Fruit fly (Drosophila melanogaster) whole organism, embryonic: Measurements from ENCODE around the gene CG2493.
A peak's percentile ranks its signal among the peaks of the same experiment; 100 is the strongest.

Experiments used
- Asciz ChIP-seq: fragments of 200-800 bp; sonication (Bioruptor generic); optimal IDR thresholded peaks from 2 replicates; lab custom pipeline; 2017; ENCODE audit warnings: missing biosample characterization, mild to moderate bottlenecking, missing genetic modification characterization, missing genetic modification reagents
- Atf3 ChIP-seq: fragments of 200-800 bp; sonication (Bioruptor generic); optimal IDR thresholded peaks from 3 replicates; lab custom pipeline; 2016; ENCODE audit warnings: missing biosample characterization, missing genetic modification characterization
- Bdp1 ChIP-seq: fragments of 200-800 bp; sonication (Bioruptor generic); optimal IDR thresholded peaks from 3 replicates; lab custom pipeline; 2016; ENCODE audit warnings: missing biosample characterization, missing genetic modification characterization
- CG10147 ChIP-seq: fragments of 200-800 bp; sonication (Bioruptor generic); optimal IDR thresholded peaks from 2 replicates; lab custom pipeline; 2019; ENCODE audit warnings: missing biosample characterization, mild to moderate bottlenecking, missing genetic modification characterization, moderate library complexity
- CG10565 ChIP-seq: fragments of 200-800 bp; sonication (Bioruptor generic); optimal IDR thresholded peaks from 3 replicates; lab custom pipeline; 2016; ENCODE audit warnings: missing biosample characterization, mild to moderate bottlenecking, missing genetic modification characterization
- CG11696 ChIP-seq: fragments of 200-800 bp; sonication (Bioruptor generic); IDR thresholded peaks from 2 replicates; pipeline ENCODE4 v1.3.6; 2022; ENCODE audit warnings: missing biosample characterization, missing genetic modification characterization
- CG1233 ChIP-seq: fragments of 200-800 bp; sonication (Bioruptor generic); optimal IDR thresholded peaks from 4 replicates; lab custom pipeline; 2018; ENCODE audit warnings: missing biosample characterization, mild to moderate bottlenecking, missing genetic modification characterization
- CG12659 ChIP-seq: fragments of 200-800 bp; sonication (Bioruptor generic); optimal IDR thresholded peaks from 3 replicates; lab custom pipeline; 2017; ENCODE audit warnings: mild to moderate bottlenecking, missing biosample characterization, missing genetic modification reagents, missing genetic modification characterization
- CG13123 ChIP-seq: fragments of 200-800 bp; sonication (Bioruptor generic); optimal IDR thresholded peaks from 2 replicates; lab custom pipeline; 2016; ENCODE audit warnings: missing biosample characterization, missing genetic modification characterization
- CG13296 ChIP-seq: fragments of 200-800 bp; sonication (Bioruptor generic); optimal IDR thresholded peaks from 3 replicates; lab custom pipeline; 2018; ENCODE audit warnings: missing biosample characterization, mild to moderate bottlenecking, missing genetic modification characterization
- CG13775 ChIP-seq: fragments of 200-800 bp; sonication (Bioruptor generic); optimal IDR thresholded peaks from 3 replicates; lab custom pipeline; 2017; ENCODE audit warnings: missing biosample characterization, mild to moderate bottlenecking, missing genetic modification characterization
- CG14667 ChIP-seq: fragments of 200-800 bp; sonication (Bioruptor generic); IDR thresholded peaks from 2 replicates; pipeline ENCODE4 v1.3.6; 2022; ENCODE audit warnings: missing biosample characterization, missing genetic modification characterization
- CG14710 ChIP-seq: fragments of 200-800 bp; sonication (Bioruptor generic); optimal IDR thresholded peaks from 3 replicates; lab custom pipeline; 2019; ENCODE audit warnings: missing biosample characterization, mild to moderate bottlenecking, missing genetic modification characterization, moderate library complexity
- CG16863 ChIP-seq: fragments of 200-800 bp; sonication (Bioruptor generic); optimal IDR thresholded peaks from 3 replicates; lab custom pipeline; 2016; ENCODE audit warnings: missing biosample characterization, missing genetic modification characterization
- CG17359 ChIP-seq: fragments of 200-800 bp; sonication (Bioruptor generic); optimal IDR thresholded peaks from 3 replicates; lab custom pipeline; 2018; ENCODE audit warnings: missing biosample characterization, mild to moderate bottlenecking, missing genetic modification characterization, moderate library complexity
- CG17361 ChIP-seq: fragments of 200-800 bp; sonication (Bioruptor generic); IDR thresholded peaks from 3 replicates; pipeline ENCODE4 v1.3.6; 2022; ENCODE audit warnings: missing biosample characterization, missing genetic modification characterization
- CG1792 ChIP-seq: fragments of 200-800 bp; sonication (Bioruptor generic); optimal IDR thresholded peaks from 2 replicates; lab custom pipeline; 2016; ENCODE audit warnings: missing biosample characterization, missing genetic modification characterization
- CG2116 ChIP-seq: fragments of 200-800 bp; sonication (Bioruptor generic); optimal IDR thresholded peaks from 3 replicates; lab custom pipeline; 2018; ENCODE audit warnings: missing biosample characterization, mild to moderate bottlenecking, missing genetic modification characterization
- CG3838 ChIP-seq: fragments of 200-800 bp; sonication (Bioruptor generic); optimal IDR thresholded peaks from 3 replicates; lab custom pipeline; 2016; ENCODE audit warnings: missing biosample characterization, missing genetic modification characterization
- CG4360 ChIP-seq: fragments of 200-800 bp; sonication (Bioruptor generic); IDR thresholded peaks from 2 replicates; pipeline ENCODE4 v1.3.6; 2022; ENCODE audit warnings: missing biosample characterization, missing genetic modification characterization
- CG4707 ChIP-seq: fragments of 200-800 bp; sonication (Bioruptor generic); optimal IDR thresholded peaks from 2 replicates; lab custom pipeline; 2018; ENCODE audit warnings: missing biosample characterization, mild to moderate bottlenecking, missing genetic modification characterization, moderate library complexity
- CG6272 ChIP-seq: fragments of 200-800 bp; sonication (Bioruptor generic); IDR thresholded peaks from 2 replicates; pipeline ENCODE4 v1.3.6; 2022; ENCODE audit warnings: missing biosample characterization, missing genetic modification characterization
- CG6765 ChIP-seq: fragments of 200-800 bp; sonication (Bioruptor generic); optimal IDR thresholded peaks from 3 replicates; lab custom pipeline; 2017; ENCODE audit warnings: missing biosample characterization, mild to moderate bottlenecking, missing genetic modification characterization
- CG7786 ChIP-seq: fragments of 200-800 bp; sonication (Bioruptor generic); optimal IDR thresholded peaks from 2 replicates; lab custom pipeline; 2016; ENCODE audit warnings: missing biosample characterization, missing genetic modification characterization
- CTCF ChIP-seq: fragments of 200-800 bp; sonication (Bioruptor generic); optimal IDR thresholded peaks from 2 replicates; lab custom pipeline; 2017; ENCODE audit warnings: missing biosample characterization, mild to moderate bottlenecking, missing genetic modification characterization, moderate library complexity
- Camta ChIP-seq: fragments of 200-800 bp; sonication (Bioruptor generic); optimal IDR thresholded peaks from 2 replicates; lab custom pipeline; 2016; ENCODE audit warnings: missing biosample characterization, missing genetic modification characterization
- Dip2 ChIP-seq: fragments of 200-800 bp; sonication (Bioruptor generic); IDR thresholded peaks from 2 replicates; pipeline ENCODE4 v1.3.6; 2022; ENCODE audit warnings: missing biosample characterization, missing genetic modification characterization
- Drgx ChIP-seq: fragments of 200-800 bp; sonication (Bioruptor generic); IDR thresholded peaks from 2 replicates; pipeline ENCODE4 v1.3.6; 2022; ENCODE audit warnings: missing biosample characterization, missing genetic modification characterization
- MBD-R2 ChIP-seq: fragments of 200-800 bp; sonication (Bioruptor generic); IDR thresholded peaks from 2 replicates; pipeline ENCODE4 v1.3.6; 2022; ENCODE audit warnings: missing biosample characterization, missing genetic modification characterization
- NK7.1 ChIP-seq: fragments of 200-800 bp; sonication (Bioruptor generic); optimal IDR thresholded peaks from 3 replicates; lab custom pipeline; 2016; ENCODE audit warnings: missing biosample characterization, missing genetic modification characterization
- Sry-β ChIP-seq: fragments of 200-800 bp; sonication (Bioruptor generic); optimal IDR thresholded peaks from 2 replicates; lab custom pipeline; 2018; ENCODE audit warnings: missing biosample characterization, mild to moderate bottlenecking, missing genetic modification characterization, moderate library complexity
- Sry-δ ChIP-seq: fragments of 200-800 bp; sonication (Bioruptor generic); optimal IDR thresholded peaks from 2 replicates; lab custom pipeline; 2016; ENCODE audit warnings: missing biosample characterization, missing genetic modification characterization
- Taf1 ChIP-seq: fragments of 200-800 bp; sonication (Bioruptor generic); IDR thresholded peaks from 2 replicates; pipeline ENCODE4 v1.3.6; 2022; ENCODE audit warnings: missing biosample characterization, missing genetic modification characterization
- Xrp1 ChIP-seq: fragments of 200-800 bp; sonication (Bioruptor generic); IDR thresholded peaks from 2 replicates; pipeline ENCODE4 v1.3.6; 2022; ENCODE audit warnings: missing biosample characterization, missing genetic modification characterization
- YL-1 ChIP-seq: fragments of 200-800 bp; sonication (Bioruptor generic); optimal IDR thresholded peaks from 3 replicates; lab custom pipeline; 2017; ENCODE audit warnings: missing biosample characterization, mild to moderate bottlenecking, missing genetic modification characterization
- chif ChIP-seq, 2 experiments: fragments of 200-800 bp; sonication (Bioruptor generic); optimal IDR thresholded peaks; 3 replicates each; lab custom pipeline; 2016; ENCODE audit warnings: missing biosample characterization in 2 of 2, missing genetic modification characterization in 2 of 2
- chm ChIP-seq: fragments of 200-800 bp; sonication (Bioruptor generic); IDR thresholded peaks from 2 replicates; pipeline ENCODE4 v1.3.6; 2022; ENCODE audit warnings: missing biosample characterization, missing genetic modification characterization
- ems ChIP-seq: fragments of 200-800 bp; sonication (Bioruptor generic); optimal IDR thresholded peaks from 3 replicates; lab custom pipeline; 2016; ENCODE audit warnings: missing biosample characterization, missing genetic modification characterization
- esg ChIP-seq: fragments of 200-800 bp; sonication (Bioruptor generic); conservative IDR thresholded peaks from 2 replicates; pipeline ENCODE4 v1.3.6; 2022; ENCODE audit warnings: missing biosample characterization, missing genetic modification characterization
- eyg ChIP-seq: fragments of 200-800 bp; sonication (Bioruptor generic); optimal IDR thresholded peaks from 3 replicates; lab custom pipeline; 2016; ENCODE audit warnings: missing biosample characterization, missing genetic modification characterization
- gem ChIP-seq: fragments of 200-800 bp; sonication (Bioruptor generic); optimal IDR thresholded peaks from 2 replicates; lab custom pipeline; 2019; ENCODE audit warnings: missing biosample characterization, mild to moderate bottlenecking, missing genetic modification characterization, moderate library complexity
- klu ChIP-seq: fragments of 200-800 bp; sonication (Bioruptor generic); IDR thresholded peaks from 2 replicates; pipeline ENCODE4 v1.3.6; 2022; ENCODE audit warnings: missing biosample characterization, missing genetic modification characterization
- mirr ChIP-seq: fragments of 200-800 bp; sonication (Bioruptor generic); optimal IDR thresholded peaks from 3 replicates; lab custom pipeline; 2018; ENCODE audit warnings: missing biosample characterization, mild to moderate bottlenecking, missing genetic modification characterization
- oc ChIP-seq: fragments of 200-800 bp; sonication (Bioruptor generic); optimal IDR thresholded peaks from 2 replicates; lab custom pipeline; 2018; ENCODE audit warnings: missing biosample characterization, mild to moderate bottlenecking, missing genetic modification characterization, moderate library complexity
- psq ChIP-seq: fragments of 200-800 bp; sonication (Bioruptor generic); optimal IDR thresholded peaks from 2 replicates; lab custom pipeline; 2017; ENCODE audit warnings: missing biosample characterization, missing genetic modification characterization
- pzg ChIP-seq: fragments of 200-800 bp; sonication (Bioruptor generic); optimal IDR thresholded peaks from 3 replicates; lab custom pipeline; 2018; ENCODE audit warnings: missing biosample characterization, mild to moderate bottlenecking, missing genetic modification characterization, moderate library complexity
- row ChIP-seq: fragments of 200-800 bp; sonication (Bioruptor generic); IDR thresholded peaks from 3 replicates; pipeline ENCODE4 v1.3.6; 2022; ENCODE audit warnings: missing biosample characterization, missing genetic modification characterization
- schlank ChIP-seq: fragments of 200-800 bp; sonication (Bioruptor generic); optimal IDR thresholded peaks from 2 replicates; lab custom pipeline; 2018; ENCODE audit warnings: missing biosample characterization, mild to moderate bottlenecking, missing genetic modification characterization
- sens-2 ChIP-seq: fragments of 200-800 bp; sonication (Bioruptor generic); IDR thresholded peaks from 2 replicates; pipeline ENCODE4 v1.3.6; 2022; ENCODE audit warnings: missing biosample characterization, missing genetic modification characterization
- sug ChIP-seq: fragments of 200-800 bp; optimal IDR thresholded peaks from 2 replicates; lab custom pipeline; 2019; ENCODE audit warnings: missing biosample characterization, mild to moderate bottlenecking, missing genetic modification characterization, moderate library complexity
- trem ChIP-seq: fragments of 200-800 bp; optimal IDR thresholded peaks from 3 replicates; lab custom pipeline; 2019; ENCODE audit warnings: missing biosample characterization, mild to moderate bottlenecking, missing genetic modification characterization, moderate library complexity
- tup ChIP-seq: fragments of 200-800 bp; sonication (Bioruptor generic); optimal IDR thresholded peaks from 2 replicates; lab custom pipeline; 2016; ENCODE audit warnings: missing biosample characterization, mild to moderate bottlenecking, missing genetic modification characterization, moderate library complexity
- zfh1 ChIP-seq: fragments of 200-800 bp; sonication (Bioruptor generic); IDR thresholded peaks from 3 replicates; pipeline ENCODE4 v1.3.6; 2022; ENCODE audit warnings: missing biosample characterization, missing genetic modification characterization

The CG2493 gene

DNA sequence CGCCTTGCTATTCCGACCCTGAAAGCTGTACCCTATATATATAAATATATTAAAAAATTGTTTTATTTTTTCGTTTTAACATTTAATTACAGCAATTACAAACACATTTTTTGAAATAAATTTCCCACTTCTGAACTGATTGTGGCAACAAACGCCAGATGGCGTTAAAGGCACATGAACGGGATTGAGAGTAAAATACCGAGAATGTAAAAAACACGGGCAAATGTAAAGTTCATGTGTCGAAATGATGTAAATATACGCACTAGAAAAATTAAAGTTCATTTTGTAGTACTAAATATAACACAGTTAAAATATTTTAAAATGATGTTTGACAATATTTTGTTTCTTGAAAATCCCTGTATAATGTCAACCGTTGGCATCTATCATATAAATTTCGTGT lies 1.1 kb upstream of the CG2493 start (continued):
- peak; percentile 37 for TF ChIP-seq sug (tag; lab: Kevin White, UChicago)
- TF ChIP-seq MBD-R2 (GFP tag; lab: Robert Waterston, UW), result no peak
- TF ChIP-seq CG14710, result peak; percentile 34
- no peak for TF ChIP-seq eyg (GFP tag; lab: Kevin White, UChicago)
- TF ChIP-seq CG4360, result no peak
- no peak for TF ChIP-seq CG10147 (GFP tag; lab: Kevin White, UChicago)
- no peak; the same call in 1 of the 2 replicates for TF ChIP-seq CG6272 (GFP tag; lab: Robert Waterston, UW)
- TF ChIP-seq CG16863 (GFP tag; lab: Kevin White, UChicago), result no peak
- TF ChIP-seq gem (tag; lab: Kevin White, UChicago), result peak; percentile 28
- no peak for TF ChIP-seq tup (GFP tag; lab: Kevin White, UChicago)
- TF ChIP-seq CG12659 (GFP tag; lab: Kevin White, UChicago), result peak; percentile 11
- TF ChIP-seq CG10565 (GFP tag; lab: Kevin White, UChicago), result no peak
- peak in 1 of 2 experiments; percentile 9 for TF ChIP-seq chif (GFP tag; optimal IDR thresholded peaks at IDR 0.05; lab: Kevin White, UChicago)
- no peak for TF ChIP-seq Atf3
- no peak for TF ChIP-seq CG1792
- peak; percentile 31 for TF ChIP-seq CG1233 (GFP tag; lab: Kevin White, UChicago)
- TF ChIP-seq Taf1, result no peak
- TF ChIP-seq Xrp1, result peak; percentile 41; the same call in 1 of the 2 replicates
- TF ChIP-seq Bdp1 (GFP tag; lab: Kevin White, UChicago), result no peak
- TF ChIP-seq CG13123 (GFP tag; lab: Kevin White, UChicago), result no peak
- peak; percentile 25; the same call in 1 of the 2 replicates for TF ChIP-seq sens-2 (GFP tag; lab: Robert Waterston, UW)
- TF ChIP-seq CG3838, result no peak
- TF ChIP-seq CG4707, result peak; percentile 68
- TF ChIP-seq Asciz (GFP tag; lab: Kevin White, UChicago), result peak; percentile 28
- no peak for TF ChIP-seq klu
- no peak for TF ChIP-seq Sry-δ (GFP tag; lab: Kevin White, UChicago)
- TF ChIP-seq mirr (GFP tag; lab: Kevin White, UChicago), result no peak
- TF ChIP-seq Sry-β (GFP tag; lab: Kevin White, UChicago), result no peak
- TF ChIP-seq CG2116 (GFP tag; lab: Kevin White, UChicago), result no peak
- no peak for TF ChIP-seq row (GFP tag; lab: Robert Waterston, UW)
- no peak for TF ChIP-seq CG13775 (GFP tag; lab: Kevin White, UChicago)
- TF ChIP-seq psq, result no peak
- TF ChIP-seq pzg (GFP tag; lab: Kevin White, UChicago), result peak; percentile 5
- 0 out of 2 replicates have a peak, but pooled peaks have one; percentile 17 for TF ChIP-seq chm (GFP tag; lab: Robert Waterston, UW)
- peak; percentile 94 for TF ChIP-seq CTCF (GFP tag; lab: Kevin White, UChicago)
- no peak for TF ChIP-seq Camta
- no peak for TF ChIP-seq NK7.1
- TF ChIP-seq zfh1 (GFP tag; lab: Robert Waterston, UW), result no peak
- no peak for TF ChIP-seq oc (tag; lab: Kevin White, UChicago)
- TF ChIP-seq schlank (tag; lab: Kevin White, UChicago), result no peak
- TF ChIP-seq CG17359, result peak; percentile 47
- peak; percentile 4 for TF ChIP-seq CG6765 (GFP tag; lab: Kevin White, UChicago)
- TF ChIP-seq Drgx (GFP tag; lab: Robert Waterston, UW), result no peak
- TF ChIP-seq CG17361 (GFP tag; lab: Robert Waterston, UW), result 0 out of 3 replicates have a peak, but pooled peaks have one; percentile 21
- no peak for TF ChIP-seq ems (GFP tag; lab: Kevin White, UChicago)
- no peak for TF ChIP-seq YL-1 (GFP tag; lab: Kevin White, UChicago)
- TF ChIP-seq CG13296 (GFP tag; lab: Kevin White, UChicago), result peak; percentile 23
- TF ChIP-seq CG7786 (GFP tag; lab: Kevin White, UChicago), result no peak
- peak; percentile 26 for TF ChIP-seq trem (tag; lab: Kevin White, UChicago)
- no peak for TF ChIP-seq CG14667 (GFP tag; lab: Robert Waterston, UW)
- no peak for TF ChIP-seq CG11696 (GFP tag; lab: Robert Waterston, UW)
- no peak for TF ChIP-seq esg (GFP tag; lab: Robert Waterston, UW)
- no peak for TF ChIP-seq Dip2 (GFP tag; lab: Robert Waterston, UW)
